Worm (Caenorhabditis elegans) whole organism, young adult: Measurements from ENCODE around the gene snap-29.

Experiments
- B0019.2 ChIP-seq: fragments of 200-800 bp; sonication (Bioruptor generic); conservative IDR thresholded peaks from 2 replicates; pipeline ENCODE4 v1.3.6; 2022; ENCODE audit warnings: missing genetic modification reagents, missing genetic modification characterization, missing compliant biosample characterization
- B0035.1 ChIP-seq: sonication (generic microtip); optimal IDR thresholded peaks from 2 replicates; lab custom pipeline; 2016; ENCODE audit warnings: missing genetic modification characterization, mild to moderate bottlenecking, missing compliant biosample characterization, missing genotype, missing genetic modification reagents
- B0336.3 ChIP-seq: fragments of 200-800 bp; sonication (Bioruptor generic); IDR thresholded peaks from 2 replicates; pipeline ENCODE4 v1.3.6; 2022; ENCODE audit warnings: missing genetic modification characterization, missing compliant biosample characterization
- C06A6.2 ChIP-seq: fragments of 200-800 bp; sonication (Bioruptor generic); conservative IDR thresholded peaks from 2 replicates; pipeline ENCODE4 v1.3.6; 2022; ENCODE audit warnings: missing genetic modification characterization, missing compliant biosample characterization
- C17E4.6 ChIP-seq: fragments of 200-800 bp; sonication (Bioruptor generic); IDR thresholded peaks from 2 replicates; pipeline ENCODE4 v1.3.6; 2022; ENCODE audit warnings: missing genetic modification reagents, missing genetic modification characterization, missing compliant biosample characterization
- D2030.7 ChIP-seq: fragments of 200-800 bp; sonication (Bioruptor generic); IDR thresholded peaks from 2 replicates; pipeline ENCODE4 v1.3.6; 2022; ENCODE audit warnings: missing genetic modification reagents, missing genetic modification characterization, missing compliant biosample characterization
- F37B4.10 ChIP-seq: fragments of 200-800 bp; sonication (Bioruptor generic); IDR thresholded peaks from 2 replicates; pipeline ENCODE4 v1.3.6; 2022; ENCODE audit warnings: missing genetic modification characterization, missing compliant biosample characterization
- F55B11.4 ChIP-seq: sonication (generic microtip); optimal IDR thresholded peaks from 2 replicates; lab custom pipeline; 2016; ENCODE audit warnings: missing compliant biosample characterization, missing genetic modification characterization, borderline replicate concordance; ENCODE audit not compliant: insufficient read depth
- F57A8.1 ChIP-seq: fragments of 200-800 bp; sonication (Bioruptor generic); optimal IDR thresholded peaks from 2 replicates; lab custom pipeline; 2018; ENCODE audit warnings: mild to moderate bottlenecking, missing genetic modification characterization, moderate library complexity, missing compliant biosample characterization
- K12H6.12 ChIP-seq: fragments of 200-800 bp; sonication (Bioruptor generic); optimal IDR thresholded peaks from 2 replicates; lab custom pipeline; 2018; ENCODE audit warnings: mild to moderate bottlenecking, missing genetic modification characterization, missing compliant biosample characterization
- Y53G8AR.9 ChIP-seq: fragments of 200-800 bp; sonication (Bioruptor generic); conservative IDR thresholded peaks from 2 replicates; pipeline ENCODE4 v1.3.6; 2022; ENCODE audit warnings: missing genetic modification reagents, missing genetic modification characterization, missing compliant biosample characterization
- Y67H2A.10 ChIP-seq: fragments of 200-800 bp; sonication (Bioruptor generic); conservative IDR thresholded peaks from 2 replicates; pipeline ENCODE4 v1.3.6; 2022; ENCODE audit warnings: missing genetic modification reagents, missing genetic modification characterization, missing compliant biosample characterization
- atf-7 ChIP-seq: sonication (generic microtip); optimal IDR thresholded peaks from 2 replicates; lab custom pipeline; 2017; ENCODE audit warnings: mild to moderate bottlenecking, missing genetic modification characterization, missing compliant biosample characterization
- bed-1 ChIP-seq: fragments of 200-800 bp; sonication (Bioruptor generic); IDR thresholded peaks from 2 replicates; pipeline ENCODE4 v1.3.6; 2022; ENCODE audit warnings: missing genetic modification reagents, missing genetic modification characterization, missing compliant biosample characterization
- bed-2 ChIP-seq: fragments of 200-800 bp; sonication (Bioruptor generic); IDR thresholded peaks from 2 replicates; pipeline ENCODE4 v1.3.6; 2022; ENCODE audit warnings: missing genetic modification reagents, missing genetic modification characterization, missing compliant biosample characterization
- ccch-3 ChIP-seq: fragments of 200-800 bp; sonication (Bioruptor generic); optimal IDR thresholded peaks from 2 replicates; lab custom pipeline; 2018; ENCODE audit warnings: mild to moderate bottlenecking, missing genetic modification characterization, missing compliant biosample characterization
- cebp-1 ChIP-seq, 2 experiments: fragments of 200-800 bp in 1 of 2; sonication (Bioruptor generic) in 1 of 2; sonication (generic microtip) in 1 of 2; IDR thresholded peaks in 1 of 2; optimal IDR thresholded peaks in 1 of 2; 2 replicates each; pipeline versions ENCODE4 v1.3.6 to Lab custom; 2017 to 2022; ENCODE audit warnings: missing compliant biosample characterization in 2 of 2, missing genetic modification characterization in 2 of 2, mild to moderate bottlenecking in 1 of 2, missing genetic modification reagents in 1 of 2, moderate library complexity in 1 of 2
- ceh-27 ChIP-seq: fragments of 200-800 bp; sonication (Bioruptor generic); optimal IDR thresholded peaks from 2 replicates; lab custom pipeline; 2018; ENCODE audit warnings: mild to moderate bottlenecking, missing genetic modification characterization, moderate library complexity, missing compliant biosample characterization
- ceh-40 ChIP-seq: fragments of 200-800 bp; sonication (Bioruptor generic); IDR thresholded peaks from 2 replicates; pipeline ENCODE4 v1.3.6; 2022; ENCODE audit warnings: missing genetic modification characterization, missing compliant biosample characterization
- ceh-91 ChIP-seq: fragments of 200-800 bp; sonication (Bioruptor generic); IDR thresholded peaks from 2 replicates; pipeline ENCODE4 v1.3.6; 2022; ENCODE audit warnings: missing genetic modification reagents, missing genetic modification characterization, missing compliant biosample characterization
- efl-1 ChIP-seq: fragments of 150-350 bp; optimal IDR thresholded peaks from 2 replicates; lab custom pipeline; 2014; ENCODE audit warnings: missing biosample characterization, missing genetic modification reagents, missing genetic modification characterization
- egl-44 ChIP-seq: fragments of 200-800 bp; sonication (Bioruptor generic); IDR thresholded peaks from 2 replicates; pipeline ENCODE4 v1.3.6; 2022; ENCODE audit warnings: missing genetic modification reagents, missing genetic modification characterization, missing compliant biosample characterization
- ekl-4 ChIP-seq: fragments of 200-800 bp; sonication (Bioruptor generic); IDR thresholded peaks from 2 replicates; pipeline ENCODE4 v1.3.6; 2022; ENCODE audit warnings: missing genetic modification reagents, missing genetic modification characterization, missing compliant biosample characterization
- gei-17 ChIP-seq: fragments of 200-800 bp; sonication (Bioruptor generic); optimal IDR thresholded peaks from 2 replicates; lab custom pipeline; 2018; ENCODE audit warnings: mild to moderate bottlenecking, missing genetic modification characterization, missing compliant biosample characterization
- him-1 ChIP-seq: sonication (generic microtip); optimal IDR thresholded peaks from 2 replicates; lab custom pipeline; 2016; ENCODE audit warnings: missing genotype, missing genetic modification reagents, missing genetic modification characterization, missing compliant biosample characterization
- hlh-12 ChIP-seq: sonication (generic microtip); optimal IDR thresholded peaks from 2 replicates; lab custom pipeline; 2016; ENCODE audit warnings: missing genetic modification characterization, missing compliant biosample characterization
- hlh-26 ChIP-seq: fragments of 200-800 bp; sonication (Bioruptor generic); conservative IDR thresholded peaks from 2 replicates; pipeline ENCODE4 v1.3.6; 2022; ENCODE audit warnings: missing genetic modification reagents, missing genetic modification characterization, missing compliant biosample characterization
- let-526 ChIP-seq: fragments of 200-800 bp; sonication (Bioruptor generic); IDR thresholded peaks from 2 replicates; pipeline ENCODE4 v1.3.6; 2022; ENCODE audit warnings: missing genetic modification reagents, missing genetic modification characterization, missing compliant biosample characterization
- lin-40 ChIP-seq: sonication (generic microtip); optimal IDR thresholded peaks from 2 replicates; lab custom pipeline; 2016; ENCODE audit warnings: missing genetic modification characterization, mild to moderate bottlenecking, missing compliant biosample characterization, missing genotype, missing genetic modification reagents
- madf-10 ChIP-seq: sonication (generic microtip); optimal IDR thresholded peaks from 2 replicates; lab custom pipeline; 2016; ENCODE audit warnings: mild to moderate bottlenecking, missing genetic modification characterization, missing compliant biosample characterization
- mcd-1 ChIP-seq: fragments of 200-800 bp; sonication (Bioruptor generic); IDR thresholded peaks from 2 replicates; pipeline ENCODE4 v1.3.6; 2022; ENCODE audit warnings: missing genetic modification reagents, missing genetic modification characterization, missing compliant biosample characterization
- mes-4 ChIP-seq: sonication (generic microtip); optimal IDR thresholded peaks from 2 replicates; lab custom pipeline; 2016; ENCODE audit warnings: missing genotype, missing genetic modification characterization, missing compliant biosample characterization
- nhr-179 ChIP-seq: sonication (generic microtip); optimal IDR thresholded peaks from 2 replicates; lab custom pipeline; 2016; ENCODE audit warnings: mild to moderate bottlenecking, missing genetic modification characterization, missing compliant biosample characterization
- nhr-27 ChIP-seq: fragments of 200-800 bp; sonication (Bioruptor generic); optimal IDR thresholded peaks from 2 replicates; lab custom pipeline; 2018; ENCODE audit warnings: mild to moderate bottlenecking, missing genetic modification characterization, moderate library complexity, missing compliant biosample characterization
- nhr-80 ChIP-seq: sonication (generic microtip); optimal IDR thresholded peaks from 2 replicates; lab custom pipeline; 2016; ENCODE audit warnings: missing genetic modification characterization, missing compliant biosample characterization
- pha-4 ChIP-seq: fragments of 150-350 bp; sonication (generic microtip); optimal IDR thresholded peaks from 2 replicates; lab custom pipeline; 2014; ENCODE audit warnings: missing biosample characterization, missing genetic modification reagents, missing genetic modification characterization
- rec-8 ChIP-seq, 2 experiments: sonication (generic microtip); optimal IDR thresholded peaks; 2 replicates each; lab custom pipeline; 2016; ENCODE audit warnings: mild to moderate bottlenecking in 2 of 2, missing genetic modification characterization in 2 of 2, missing genetic modification reagents in 2 of 2, missing genotype in 2 of 2, missing biosample characterization in 1 of 2, missing compliant biosample characterization in 1 of 2, moderate library complexity in 1 of 2
- repo-1 ChIP-seq: sonication (generic microtip); optimal IDR thresholded peaks from 2 replicates; lab custom pipeline; 2017; ENCODE audit warnings: mild to moderate bottlenecking, missing genetic modification characterization, missing compliant biosample characterization
- rpc-1 ChIP-seq, 2 experiments: fragments of 150-350 bp in 1 of 2; sonication (generic microtip) in 1 of 2; optimal IDR thresholded peaks; 2 replicates each; lab custom pipeline; 2014 to 2018; ENCODE audit warnings: missing biosample characterization in 1 of 2, missing genetic modification characterization in 1 of 2, missing genetic modification reagents in 1 of 2, missing genotype in 1 of 2
- sea-2 ChIP-seq: fragments of 200-800 bp; sonication (Bioruptor generic); IDR thresholded peaks from 2 replicates; pipeline ENCODE4 v1.3.6; 2022; ENCODE audit warnings: missing genetic modification characterization, missing compliant biosample characterization
- sptf-2 ChIP-seq: fragments of 200-800 bp; sonication (Bioruptor generic); optimal IDR thresholded peaks from 2 replicates; lab custom pipeline; 2018; ENCODE audit warnings: mild to moderate bottlenecking, missing genetic modification characterization, missing compliant biosample characterization
- zfh-2 ChIP-seq: fragments of 200-800 bp; sonication (Bioruptor generic); conservative IDR thresholded peaks from 2 replicates; pipeline ENCODE4 v1.3.6; 2022; ENCODE audit warnings: missing genetic modification reagents, missing genetic modification characterization, missing compliant biosample characterization
- ztf-22 ChIP-seq: fragments of 200-800 bp; sonication (Bioruptor generic); optimal IDR thresholded peaks from 2 replicates; lab custom pipeline; 2018; ENCODE audit warnings: mild to moderate bottlenecking, missing genetic modification characterization, moderate library complexity, missing compliant biosample characterization
- ztf-3 ChIP-seq: fragments of 200-800 bp; sonication (Bioruptor generic); optimal IDR thresholded peaks from 2 replicates; lab custom pipeline; 2018; ENCODE audit warnings: mild to moderate bottlenecking, missing genetic modification characterization, missing compliant biosample characterization

The snap-29 gene

DNA sequence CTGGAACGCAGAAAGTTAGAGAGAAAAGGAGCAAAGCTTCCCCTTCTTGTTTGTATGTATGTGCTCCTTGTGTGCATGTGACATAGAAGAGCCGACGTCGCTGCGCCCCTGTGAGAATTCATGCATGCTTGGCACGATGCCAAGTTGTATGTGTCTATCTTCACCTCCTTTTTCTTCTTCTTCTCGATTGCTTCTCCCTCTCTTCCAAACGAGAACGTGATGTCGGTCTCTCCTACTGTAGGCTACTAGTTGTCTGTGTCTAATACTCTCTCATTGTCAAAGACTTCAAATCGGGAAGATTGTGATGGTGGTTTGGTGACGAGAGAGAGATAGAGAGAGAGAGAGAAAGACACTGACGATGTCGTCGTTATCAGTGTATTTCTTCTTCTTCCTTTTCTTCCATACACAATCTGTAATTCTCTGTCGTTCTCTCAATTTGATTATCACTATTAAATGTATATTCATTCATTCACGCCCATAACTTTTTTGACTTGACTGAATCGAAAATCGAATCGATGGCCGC lies 21.2 kb downstream of the snap-29 start (continued):
- no peak for TF ChIP-seq repo-1
- peak; percentile 81 for TF ChIP-seq K12H6.12 (tag; lab: Kevin White, UChicago)
- TF ChIP-seq gei-17 (GFP tag; lab: Kevin White, UChicago): no peak
- TF ChIP-seq ceh-27 (GFP tag; lab: Kevin White, UChicago): peak; percentile 23
- no peak for TF ChIP-seq rpc-1 (optimal IDR thresholded peaks at IDR 0.05; lab: Kevin White, UChicago)
- no peak for TF ChIP-seq rpc-1 (tag; optimal IDR thresholded peaks at IDR 0.05; lab: Kevin White, UChicago)
- TF ChIP-seq ekl-4: no peak
- TF ChIP-seq lin-40 (tag; lab: Kevin White, UChicago): peak; percentile 91

DNA sequence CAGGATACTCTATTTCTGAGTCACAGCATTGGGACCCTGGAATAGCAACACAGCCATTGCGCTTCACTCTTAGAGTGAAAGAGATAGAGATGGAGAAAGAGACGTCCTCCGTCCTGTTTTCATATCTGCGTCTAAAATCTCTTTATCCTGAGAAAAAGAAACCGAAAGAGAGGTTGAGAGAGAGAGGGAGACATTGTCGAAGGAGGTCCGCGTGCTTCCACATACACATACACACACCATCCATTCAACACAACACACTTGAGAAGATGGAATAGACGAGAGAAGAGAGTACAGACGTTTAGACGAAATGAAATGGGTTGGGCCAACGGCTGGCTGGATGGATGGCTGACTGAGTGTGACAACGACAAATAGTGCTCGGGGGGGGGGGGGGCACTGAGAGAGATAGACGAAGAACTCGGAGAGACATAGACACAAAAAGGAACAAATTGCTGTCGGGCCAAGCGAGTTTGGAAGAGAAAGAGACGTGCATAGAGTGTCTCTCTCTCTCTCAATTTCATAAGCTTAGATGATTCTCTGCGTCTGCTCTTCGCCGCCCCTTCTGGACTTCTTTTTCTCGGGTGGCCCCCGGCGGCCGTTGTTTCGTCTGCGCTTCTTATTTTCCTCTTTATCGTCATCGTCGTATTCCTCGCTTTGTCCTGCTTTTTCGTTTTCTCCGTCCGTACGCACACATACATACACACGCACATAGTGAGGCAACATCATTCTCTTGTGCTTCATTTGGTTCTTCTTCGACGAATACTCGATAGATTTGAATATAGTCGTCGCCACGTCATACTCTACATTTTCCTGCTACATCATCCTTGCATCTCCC lies 24.1 kb downstream of the snap-29 start, which contains the start of gene F54F2.6:
F54F2.6 (minus strand) TSS at position 738 of the 832 bp plus-strand sequence.
- TF ChIP-seq D2030.7 (GFP tag; lab: Robert Waterston, UW) (no peak), ceh-40 (no peak), sea-2 (GFP tag; lab: Robert Waterston, UW) (no peak), sptf-2 (GFP tag; lab: Kevin White, UChicago) (no peak), C06A6.2 (GFP tag; lab: Robert Waterston, UW) (peak; percentile 57), mcd-1 (GFP tag; lab: Robert Waterston, UW) (peak; percentile 59), gei-17 (GFP tag; lab: Kevin White, UChicago) (peak; percentile 25), let-526 (GFP tag; lab: Robert Waterston, UW) (no peak), F37B4.10 (GFP tag; lab: Robert Waterston, UW) (0 out of 2 replicates have a peak, but pooled peaks have one; percentile 9), nhr-27 (tag; lab: Kevin White, UChicago) (no peak), ccch-3 (no peak), madf-10 (peak; percentile 42), ztf-22 (GFP tag; lab: Kevin White, UChicago) (no peak), B0019.2 (GFP tag; lab: Robert Waterston, UW) (no peak), atf-7 (tag; lab: Kevin White, UChicago) (peak; percentile 81), nhr-179 (tag; lab: Kevin White, UChicago) (no peak), pha-4 (tag; lab: Kevin White, UChicago) (no peak), B0336.3 (GFP tag; lab: Robert Waterston, UW) (peak; percentile 77), rec-8 (tag; optimal IDR thresholded peaks at IDR 0.05; lab: Kevin White, UChicago) (no peak), ztf-3 (GFP tag; lab: Kevin White, UChicago) (peak; percentile 53), F55B11.4 (tag; lab: Kevin White, UChicago) (no peak), cebp-1 (GFP tag; IDR thresholded peaks at IDR 0.05; lab: Robert Waterston, UW) (peak; percentile 60), cebp-1 (tag; optimal IDR thresholded peaks at IDR 0.05; lab: Kevin White, UChicago) (peak; percentile 91), hlh-12 (no peak), F57A8.1 (GFP tag; lab: Kevin White, UChicago) (no peak), egl-44 (peak; percentile 69; the same call in 1 of the 2 replicates), zfh-2 (GFP tag; lab: Robert Waterston, UW) (peak; percentile 99), mes-4 (tag; lab: Kevin White, UChicago) (no peak), Y67H2A.10 (GFP tag; lab: Robert Waterston, UW) (no peak), bed-2 (GFP tag; lab: Robert Waterston, UW) (no peak), him-1 (tag; lab: Kevin White, UChicago) (no peak), nhr-80 (peak; percentile 61), efl-1 (GFP tag; lab: Kevin White, UChicago) (no peak), bed-1 (GFP tag; lab: Robert Waterston, UW) (no peak), C17E4.6 (GFP tag; lab: Robert Waterston, UW) (0 out of 2 replicates have a peak, but pooled peaks have one; percentile 32), Y53G8AR.9 (GFP tag; lab: Robert Waterston, UW) (no peak; the same call in 1 of the 2 replicates), B0035.1 (tag; lab: Kevin White, UChicago) (peak; percentile 32), repo-1 (peak; percentile 57), ceh-91 (GFP tag; lab: Robert Waterston, UW) (no peak), hlh-26 (no peak)
